Fruit fly (Drosophila melanogaster): ENCODE data around the gene RpL24.

DNA sequence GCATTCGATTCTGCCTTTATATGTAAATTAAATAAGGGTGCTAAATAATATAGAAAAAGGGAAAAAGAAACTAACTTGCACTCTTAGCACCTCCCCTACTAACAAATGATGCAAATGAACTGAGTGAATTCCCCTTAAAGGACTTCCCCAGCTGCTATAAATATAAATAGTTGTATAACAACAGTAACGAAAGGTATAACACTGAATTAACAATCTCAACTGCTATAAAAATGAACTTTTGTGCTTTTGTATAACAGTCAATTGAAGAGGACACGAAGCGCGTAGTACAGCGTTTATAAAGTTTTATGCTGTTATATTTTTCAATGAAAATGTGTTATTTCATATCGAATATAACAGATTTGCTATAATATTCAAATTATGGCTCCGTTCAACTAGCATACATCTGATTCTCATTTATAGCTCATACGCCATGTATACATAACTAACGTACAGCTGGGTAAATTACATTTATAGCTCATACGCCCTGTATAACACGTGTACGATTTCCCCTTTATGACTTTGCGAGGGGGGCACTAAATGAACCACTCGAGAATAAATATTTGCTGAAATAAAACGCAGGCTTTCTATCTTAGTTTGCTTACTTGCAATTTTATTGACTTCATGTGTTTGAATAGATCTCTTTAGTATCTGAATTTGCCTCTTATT is 45.6 kb downstream of the RpL24 start:
- no peak for TF ChIP-seq Lpt (GFP tag; optimal IDR thresholded peaks at IDR 0.05)
- no peak for TF ChIP-seq CG16779 (tag; optimal IDR thresholded peaks at IDR 0.05)
- no peak for TF ChIP-seq lz (GFP tag; optimal IDR thresholded peaks at IDR 0.05)
- TF ChIP-seq CG6276 (GFP tag; optimal IDR thresholded peaks at IDR 0.05), result no peak
- TF ChIP-seq spab (GFP tag; optimal IDR thresholded peaks at IDR 0.05), result no peak
- TF ChIP-seq Gug (GFP tag; IDR thresholded peaks at IDR 0.05), result no peak
- no peak for TF ChIP-seq CG31627 (GFP tag; optimal IDR thresholded peaks at IDR 0.05)
- no peak for TF ChIP-seq dac (GFP tag; optimal IDR thresholded peaks at IDR 0.05)
- no peak for TF ChIP-seq Sox102F (GFP tag; optimal IDR thresholded peaks at IDR 0.05)

Data from whole organism, prepupa.